Fruit fly (Drosophila melanogaster) whole organism, embryonic: Measurements from ENCODE around the gene CG44303.

ENCODE experiments used
- Bdp1 ChIP-seq: fragments of 200-800 bp; sonication (Bioruptor generic); optimal IDR thresholded peaks from 3 replicates; lab custom pipeline; 2016; ENCODE audit warnings: missing biosample characterization, missing genetic modification characterization
- CG1024 ChIP-seq: fragments of 200-800 bp; sonication (Bioruptor generic); IDR thresholded peaks from 2 replicates; pipeline ENCODE4 v1.3.6; 2022; ENCODE audit warnings: missing biosample characterization, missing genetic modification characterization
- CG11398 ChIP-seq: fragments of 200-800 bp; sonication (Bioruptor generic); optimal IDR thresholded peaks from 2 replicates; lab custom pipeline; 2016; ENCODE audit warnings: missing biosample characterization, missing genetic modification characterization
- CG11560 ChIP-seq: fragments of 200-800 bp; sonication (Bioruptor generic); IDR thresholded peaks from 3 replicates; pipeline ENCODE4 v1.3.6; 2022; ENCODE audit warnings: missing biosample characterization, missing genetic modification characterization
- CG12236 ChIP-seq: fragments of 200-800 bp; sonication (Bioruptor generic); optimal IDR thresholded peaks from 2 replicates; lab custom pipeline; 2016; ENCODE audit warnings: missing biosample characterization, missing genetic modification characterization
- CG12299 ChIP-seq: fragments of 200-800 bp; sonication (Bioruptor generic); optimal IDR thresholded peaks from 2 replicates; lab custom pipeline; 2018; ENCODE audit warnings: missing biosample characterization, mild to moderate bottlenecking, missing genetic modification characterization
- CG15269 ChIP-seq: fragments of 200-800 bp; sonication (Bioruptor generic); optimal IDR thresholded peaks from 2 replicates; lab custom pipeline; 2018; ENCODE audit warnings: missing biosample characterization, mild to moderate bottlenecking, missing genetic modification characterization, moderate library complexity
- CG1602 ChIP-seq: fragments of 200-800 bp; sonication (Bioruptor generic); optimal IDR thresholded peaks from 3 replicates; lab custom pipeline; 2016; ENCODE audit warnings: missing biosample characterization, missing genetic modification characterization
- CG17385 ChIP-seq: fragments of 200-800 bp; sonication (Bioruptor generic); optimal IDR thresholded peaks from 3 replicates; lab custom pipeline; 2018; ENCODE audit warnings: missing biosample characterization, mild to moderate bottlenecking, missing genetic modification characterization
- CG17802 ChIP-seq: fragments of 200-800 bp; sonication (Bioruptor generic); optimal IDR thresholded peaks from 2 replicates; lab custom pipeline; 2018; ENCODE audit warnings: missing biosample characterization, mild to moderate bottlenecking, missing genetic modification characterization, moderate library complexity
- CG2116 ChIP-seq: fragments of 200-800 bp; sonication (Bioruptor generic); optimal IDR thresholded peaks from 3 replicates; lab custom pipeline; 2018; ENCODE audit warnings: missing biosample characterization, mild to moderate bottlenecking, missing genetic modification characterization
- CG2120 ChIP-seq: fragments of 200-800 bp; sonication (Bioruptor generic); optimal IDR thresholded peaks from 3 replicates; lab custom pipeline; 2016; ENCODE audit warnings: missing biosample characterization, missing genetic modification characterization
- CG32532 ChIP-seq: fragments of 200-800 bp; sonication (Bioruptor generic); IDR thresholded peaks from 2 replicates; pipeline ENCODE4 v1.3.6; 2022; ENCODE audit warnings: missing biosample characterization, missing genetic modification characterization
- CG3281 ChIP-seq: fragments of 200-800 bp; sonication (Bioruptor generic); optimal IDR thresholded peaks from 3 replicates; lab custom pipeline; 2017; ENCODE audit warnings: missing biosample characterization, mild to moderate bottlenecking, missing genetic modification characterization
- CG4328 ChIP-seq: fragments of 200-800 bp; sonication (Bioruptor generic); optimal IDR thresholded peaks from 3 replicates; lab custom pipeline; 2017; ENCODE audit warnings: missing biosample characterization, missing genetic modification reagents, missing genetic modification characterization
- CG5953 ChIP-seq: fragments of 200-800 bp; sonication (Bioruptor generic); IDR thresholded peaks from 2 replicates; pipeline ENCODE4 v1.3.6; 2022; ENCODE audit warnings: missing biosample characterization, missing genetic modification characterization
- CG6813 ChIP-seq: fragments of 200-800 bp; sonication (Bioruptor generic); optimal IDR thresholded peaks from 2 replicates; lab custom pipeline; 2017; ENCODE audit warnings: missing biosample characterization, missing genetic modification characterization, mild to moderate bottlenecking, moderate library complexity, missing genetic modification reagents
- CG8359 ChIP-seq: fragments of 200-800 bp; sonication (Bioruptor generic); optimal IDR thresholded peaks from 2 replicates; lab custom pipeline; 2017; ENCODE audit warnings: missing biosample characterization, mild to moderate bottlenecking, missing genetic modification characterization, borderline replicate concordance
- CoRest ChIP-seq: fragments of 200-800 bp; sonication (Bioruptor generic); optimal IDR thresholded peaks from 3 replicates; lab custom pipeline; 2018; ENCODE audit warnings: missing biosample characterization, mild to moderate bottlenecking, missing genetic modification characterization, moderate library complexity
- Dad ChIP-seq: fragments of 200-800 bp; sonication (Bioruptor generic); optimal IDR thresholded peaks from 3 replicates; lab custom pipeline; 2016; ENCODE audit warnings: missing biosample characterization, missing genetic modification characterization
- Dll ChIP-seq: fragments of 200-800 bp; sonication (Bioruptor generic); IDR thresholded peaks from 4 replicates; pipeline ENCODE4 v1.3.6; 2022; ENCODE audit warnings: missing biosample characterization, missing genetic modification characterization; ENCODE audit not compliant: partially characterized antibody
- Doc3 ChIP-seq: fragments of 200-800 bp; sonication (Bioruptor generic); IDR thresholded peaks from 3 replicates; pipeline ENCODE4 v1.3.6; 2022; ENCODE audit warnings: missing biosample characterization, missing genetic modification characterization; ENCODE audit not compliant: partially characterized antibody
- Elba2 ChIP-seq: fragments of 200-800 bp; sonication (Bioruptor generic); optimal IDR thresholded peaks from 3 replicates; lab custom pipeline; 2016; ENCODE audit warnings: missing biosample characterization, missing genetic modification characterization
- Hey ChIP-seq: fragments of 200-800 bp; sonication (Bioruptor generic); optimal IDR thresholded peaks from 3 replicates; lab custom pipeline; 2018; ENCODE audit warnings: missing biosample characterization, mild to moderate bottlenecking, missing genetic modification characterization
- Hsf ChIP-seq: fragments of 200-800 bp; sonication (Bioruptor generic); optimal IDR thresholded peaks from 3 replicates; lab custom pipeline; 2016; ENCODE audit warnings: missing biosample characterization, missing genetic modification characterization
- Pdp1 ChIP-seq, 2 experiments: fragments of 200-800 bp; sonication (Bioruptor generic); optimal IDR thresholded peaks; 3 replicates each; lab custom pipeline; 2016; ENCODE audit warnings: missing biosample characterization in 2 of 2, missing genetic modification characterization in 2 of 2, mild to moderate bottlenecking in 1 of 2, moderate library complexity in 1 of 2
- Ravus ChIP-seq: fragments of 200-800 bp; sonication (Bioruptor generic); IDR thresholded peaks from 2 replicates; pipeline ENCODE4 v1.3.6; 2022; ENCODE audit warnings: missing biosample characterization, missing genetic modification characterization
- Scr ChIP-seq: fragments of 200-800 bp; sonication (Bioruptor generic); IDR thresholded peaks from 2 replicates; pipeline ENCODE4 v1.3.6; 2022; ENCODE audit warnings: missing biosample characterization, missing genetic modification characterization; ENCODE audit not compliant: partially characterized antibody
- Side ChIP-seq: fragments of 200-800 bp; sonication (Bioruptor generic); optimal IDR thresholded peaks from 2 replicates; lab custom pipeline; 2016; ENCODE audit warnings: missing biosample characterization, missing genetic modification characterization
- Sox100B ChIP-seq: fragments of 200-800 bp; sonication (Bioruptor generic); optimal IDR thresholded peaks from 3 replicates; lab custom pipeline; 2018; ENCODE audit warnings: missing biosample characterization, mild to moderate bottlenecking, missing genetic modification characterization
- Sry-β ChIP-seq: fragments of 200-800 bp; sonication (Bioruptor generic); optimal IDR thresholded peaks from 2 replicates; lab custom pipeline; 2018; ENCODE audit warnings: missing biosample characterization, mild to moderate bottlenecking, missing genetic modification characterization, moderate library complexity
- ash1 ChIP-seq: fragments of 200-800 bp; sonication (Bioruptor generic); optimal IDR thresholded peaks from 2 replicates; lab custom pipeline; 2018; ENCODE audit warnings: missing biosample characterization, mild to moderate bottlenecking, missing genetic modification characterization
- az2 ChIP-seq: fragments of 200-800 bp; sonication (Bioruptor generic); optimal IDR thresholded peaks from 3 replicates; lab custom pipeline; 2016; ENCODE audit warnings: missing biosample characterization, missing genetic modification characterization
- bowl ChIP-seq: fragments of 200-800 bp; sonication (Bioruptor generic); IDR thresholded peaks from 2 replicates; pipeline ENCODE4 v1.3.6; 2022; ENCODE audit warnings: missing biosample characterization, missing genetic modification characterization
- ewg ChIP-seq: fragments of 200-800 bp; sonication (Bioruptor generic); optimal IDR thresholded peaks from 3 replicates; lab custom pipeline; 2017; ENCODE audit warnings: mild to moderate bottlenecking, missing biosample characterization, missing genetic modification reagents, missing genetic modification characterization
- eyg ChIP-seq: fragments of 200-800 bp; sonication (Bioruptor generic); optimal IDR thresholded peaks from 3 replicates; lab custom pipeline; 2016; ENCODE audit warnings: missing biosample characterization, missing genetic modification characterization
- gcm2 ChIP-seq: fragments of 200-800 bp; sonication (Bioruptor generic); optimal IDR thresholded peaks from 2 replicates; lab custom pipeline; 2016; ENCODE audit warnings: missing biosample characterization, missing genetic modification characterization
- grn ChIP-seq: fragments of 200-800 bp; sonication (Bioruptor generic); optimal IDR thresholded peaks from 3 replicates; lab custom pipeline; 2017; ENCODE audit warnings: missing biosample characterization, missing genetic modification characterization
- insv ChIP-seq, 2 experiments: fragments of 200-800 bp; sonication (Bioruptor generic); optimal IDR thresholded peaks; 3 replicates each; lab custom pipeline; 2016 to 2018; ENCODE audit warnings: missing biosample characterization in 2 of 2, missing genetic modification characterization in 2 of 2
- jigr1 ChIP-seq: fragments of 200-800 bp; sonication (Bioruptor generic); IDR thresholded peaks from 3 replicates; pipeline ENCODE4 v1.3.6; 2022; ENCODE audit warnings: missing biosample characterization, missing genetic modification characterization
- kah ChIP-seq: fragments of 200-800 bp; sonication (Bioruptor generic); optimal IDR thresholded peaks from 2 replicates; lab custom pipeline; 2018; ENCODE audit warnings: missing biosample characterization, mild to moderate bottlenecking, missing genetic modification characterization
- lilli ChIP-seq: fragments of 200-800 bp; sonication (Bioruptor generic); optimal IDR thresholded peaks from 3 replicates; lab custom pipeline; 2016; ENCODE audit warnings: missing biosample characterization, missing genetic modification characterization
- lola ChIP-seq, 3 experiments: fragments of >200 bp in 2 of 3; fragments of 200-800 bp in 1 of 3; sonication (Bioruptor generic) in 1 of 3; optimal IDR thresholded peaks; 2 replicates each; lab custom pipeline; 2017 to 2019; ENCODE audit warnings: missing biosample characterization in 3 of 3, missing genetic modification characterization in 3 of 3, mild to moderate bottlenecking in 1 of 3, moderate library complexity in 1 of 3
- nerfin-1 ChIP-seq: fragments of 200-800 bp; sonication (Bioruptor generic); optimal IDR thresholded peaks from 3 replicates; lab custom pipeline; 2019; ENCODE audit warnings: missing biosample characterization, mild to moderate bottlenecking, missing genetic modification characterization, moderate library complexity
- org-1 ChIP-seq: fragments of 200-800 bp; sonication (Bioruptor generic); optimal IDR thresholded peaks from 2 replicates; lab custom pipeline; 2017; ENCODE audit warnings: missing biosample characterization, missing genetic modification characterization
- p53 ChIP-seq: fragments of 200-800 bp; sonication (Bioruptor generic); optimal IDR thresholded peaks from 2 replicates; lab custom pipeline; 2016; ENCODE audit warnings: missing biosample characterization, missing genetic modification characterization
- rib ChIP-seq: fragments of 200-800 bp; sonication (Bioruptor generic); IDR thresholded peaks from 2 replicates; pipeline ENCODE4 v1.3.6; 2022; ENCODE audit warnings: missing biosample characterization, missing genetic modification characterization
- salm ChIP-seq: fragments of 200-800 bp; sonication (Bioruptor generic); optimal IDR thresholded peaks from 2 replicates; lab custom pipeline; 2018; ENCODE audit warnings: missing biosample characterization, mild to moderate bottlenecking, missing genetic modification characterization
- seq ChIP-seq: fragments of 200-800 bp; sonication (Bioruptor generic); IDR thresholded peaks from 2 replicates; pipeline ENCODE4 v1.3.6; 2022; ENCODE audit warnings: missing biosample characterization, missing genetic modification characterization
- slbo ChIP-seq: fragments of 200-800 bp; sonication (Bioruptor generic); IDR thresholded peaks from 2 replicates; pipeline ENCODE4 v1.3.6; 2022; ENCODE audit warnings: missing biosample characterization, missing genetic modification characterization
- zen ChIP-seq: fragments of 200-800 bp; sonication (Bioruptor generic); optimal IDR thresholded peaks from 3 replicates; lab custom pipeline; 2018; ENCODE audit warnings: missing biosample characterization, mild to moderate bottlenecking, missing genetic modification characterization, moderate library complexity
- zf30C ChIP-seq: fragments of 200-800 bp; sonication (Bioruptor generic); optimal IDR thresholded peaks from 3 replicates; lab custom pipeline; 2018; ENCODE audit warnings: missing biosample characterization, mild to moderate bottlenecking, missing genetic modification characterization

Gene CG44303

DNA sequence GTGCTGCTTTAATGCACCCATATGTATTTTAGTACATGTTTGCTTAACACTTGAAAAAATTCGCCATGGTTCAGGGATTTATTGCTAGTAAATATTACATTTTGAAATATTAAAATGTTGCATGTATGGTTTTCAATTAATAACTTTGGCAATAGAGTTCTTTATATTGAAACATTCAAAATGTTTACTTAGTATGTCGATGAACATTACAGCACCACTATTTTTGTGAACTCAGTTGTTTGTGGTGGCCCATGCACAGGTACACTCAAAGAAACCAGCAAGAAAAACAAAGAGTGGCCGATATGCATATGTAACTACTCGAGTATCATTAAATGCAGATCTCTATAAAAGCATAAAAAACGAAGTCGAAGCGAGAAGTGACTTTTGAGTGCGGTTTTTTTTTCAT is 14.8 kb upstream of the CG44303 start (continued):
- TF ChIP-seq zf30C (GFP tag; lab: Kevin White, UChicago) (peak; percentile 38), CG6813 (peak; percentile 44), lilli (GFP tag; lab: Kevin White, UChicago) (peak; percentile 5), CG32532 (GFP tag; lab: Robert Waterston, UW) (peak; percentile 39; the same call in 1 of the 2 replicates), Sry-β (no peak), slbo (peak; percentile 12; the same call in 1 of the 2 replicates), CG11398 (GFP tag; lab: Kevin White, UChicago) (no peak), az2 (GFP tag; lab: Kevin White, UChicago) (peak; percentile 68), Bdp1 (no peak), org-1 (peak; percentile 54), CG11560 (tag; lab: Robert Waterston, UW) (0 out of 3 replicates have a peak, but pooled peaks have one; percentile 16), Side (GFP tag; lab: Kevin White, UChicago) (peak; percentile 4), Dll (GFP tag; lab: Robert Waterston, UW) (no peak), lola (GFP tag; optimal IDR thresholded peaks at IDR 0.05; lab: Kevin White, UChicago) (peak in 1 of 3 experiments; percentile 71), CG17385 (peak; percentile 65), CG1602 (GFP tag; lab: Kevin White, UChicago) (peak; percentile 48), Ravus (GFP tag; lab: Robert Waterston, UW) (no peak), salm (tag; lab: Kevin White, UChicago) (peak; percentile 41), Doc3 (no peak), rib (GFP tag; lab: Robert Waterston, UW) (no peak), CG5953 (GFP tag; lab: Robert Waterston, UW) (peak; percentile 59; the same call in 1 of the 2 replicates), kah (GFP tag; lab: Kevin White, UChicago) (peak; percentile 52), Scr (GFP tag; lab: Robert Waterston, UW) (no peak), Sox100B (GFP tag; lab: Kevin White, UChicago) (peak; percentile 81), CG12236 (GFP tag; lab: Kevin White, UChicago) (peak; percentile 44), ewg (peak; percentile 57), zen (peak; percentile 59), CG1024 (0 out of 2 replicates have a peak, but pooled peaks have one; percentile 19), ash1 (GFP tag; lab: Kevin White, UChicago) (no peak), Dad (GFP tag; lab: Kevin White, UChicago) (peak; percentile 41), seq (peak; percentile 69), CG8359 (GFP tag; lab: Kevin White, UChicago) (peak; percentile 34), CG15269 (tag; lab: Kevin White, UChicago) (peak; percentile 72), Hsf (GFP tag; lab: Kevin White, UChicago) (peak; percentile 54), CG17802 (peak; percentile 23), jigr1 (peak; percentile 51; the same call in 1 of the 3 replicates), CG12299 (tag; lab: Kevin White, UChicago) (peak; percentile 16), CG2116 (GFP tag; lab: Kevin White, UChicago) (peak; percentile 34), CG4328 (GFP tag; lab: Kevin White, UChicago) (peak; percentile 36)

DNA sequence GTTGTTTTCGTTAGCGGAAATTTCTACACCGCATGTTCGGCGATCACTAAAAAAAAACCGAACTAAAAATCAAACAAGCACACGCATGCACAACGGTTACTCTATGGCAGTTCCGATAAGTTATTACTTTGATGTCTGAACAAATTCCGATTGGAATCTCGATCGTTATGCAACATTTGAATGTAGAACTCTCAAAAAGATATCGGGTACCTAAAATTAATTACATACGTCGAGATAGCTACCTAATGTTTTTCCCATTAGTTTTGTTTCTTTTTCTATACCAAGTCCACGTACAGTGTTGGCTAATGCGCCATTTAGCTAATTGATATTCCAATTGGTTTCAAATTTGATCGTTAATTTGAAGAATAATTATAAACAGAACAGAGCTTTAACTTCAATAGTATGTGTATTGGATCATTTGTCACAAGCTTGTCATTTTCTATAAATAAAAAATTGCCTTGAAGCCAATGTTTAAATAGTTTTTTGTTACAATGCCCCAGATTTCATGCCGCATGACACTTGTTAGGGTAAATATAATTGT is 13.8 kb upstream of the CG44303 start:
- TF ChIP-seq Pdp1 (GFP tag; optimal IDR thresholded peaks at IDR 0.05; lab: Kevin White, UChicago) (peak in 1 of 2 experiments; percentile 86), Elba2 (GFP tag; lab: Kevin White, UChicago) (peak; percentile 86), CG3281 (GFP tag; lab: Kevin White, UChicago) (no peak), grn (GFP tag; lab: Kevin White, UChicago) (peak; percentile 30), p53 (peak; percentile 58), eyg (no peak), CoRest (no peak), bowl (no peak), Hey (tag; lab: Kevin White, UChicago) (no peak), insv (GFP tag; optimal IDR thresholded peaks at IDR 0.05; lab: Kevin White, UChicago) (peak in 1 of 2 experiments; percentile 89), nerfin-1 (tag; lab: Kevin White, UChicago) (no peak), gcm2 (GFP tag; lab: Kevin White, UChicago) (no peak), zen (peak; percentile 4), CG2120 (no peak)
